Fruit fly (Drosophila melanogaster): ENCODE measurements around the gene CG42264.

dm6 chrX:5764001-5764892, 12.2 kb downstream of the CG42264 start, which contains the start of the genes MAPk-Ak2 and CG42699:
- TF ChIP-seq CG8478 (optimal IDR thresholded peaks at IDR 0.05) = no peak
- TF ChIP-seq pan (optimal IDR thresholded peaks at IDR 0.05) = no peak
- TF ChIP-seq usp (GFP tag; optimal IDR thresholded peaks at IDR 0.05) = no peak
- TF ChIP-seq EcR (GFP tag; optimal IDR thresholded peaks at IDR 0.05) = no peak
